Worm (Caenorhabditis elegans) whole organism, young adult: ENCODE measurements around the gene B0280.17.

Source experiments
- B0261.1 ChIP-seq: sonication (generic microtip); optimal IDR thresholded peaks from 2 replicates; lab custom pipeline; 2016; ENCODE audit warnings: mild to moderate bottlenecking, missing genetic modification characterization, moderate library complexity, missing compliant biosample characterization
- C17E4.6 ChIP-seq: fragments of 200-800 bp; sonication (Bioruptor generic); IDR thresholded peaks from 2 replicates; pipeline ENCODE4 v1.3.6; 2022; ENCODE audit warnings: missing genetic modification reagents, missing genetic modification characterization, missing compliant biosample characterization
- F23B12.7 ChIP-seq: sonication (generic microtip); optimal IDR thresholded peaks from 2 replicates; lab custom pipeline; 2017; ENCODE audit warnings: missing genetic modification characterization, mild to moderate bottlenecking, missing compliant biosample characterization, antibody characterized with exemption, moderate library complexity; ENCODE audit not compliant: insufficient read depth
- F33H1.4 ChIP-seq: fragments of 200-800 bp; sonication (Bioruptor generic); IDR thresholded peaks from 2 replicates; pipeline ENCODE4 v1.3.6; 2022; ENCODE audit warnings: missing genetic modification reagents, missing genetic modification characterization, missing compliant biosample characterization
- F37B4.10 ChIP-seq: fragments of 200-800 bp; sonication (Bioruptor generic); IDR thresholded peaks from 2 replicates; pipeline ENCODE4 v1.3.6; 2022; ENCODE audit warnings: missing genetic modification characterization, missing compliant biosample characterization
- F49E8.2 ChIP-seq: sonication (generic microtip); optimal IDR thresholded peaks from 3 replicates; lab custom pipeline; 2017; ENCODE audit warnings: missing genetic modification characterization, mild to moderate bottlenecking, missing compliant biosample characterization, antibody characterized with exemption, moderate library complexity; ENCODE audit not compliant: insufficient read depth
- Y79H2A.3 ChIP-seq: fragments of 200-800 bp; sonication (Bioruptor generic); conservative IDR thresholded peaks from 2 replicates; pipeline ENCODE4 v1.3.6; 2022; ENCODE audit warnings: missing genetic modification reagents, missing genetic modification characterization, missing compliant biosample characterization
- ZK185.1 ChIP-seq: sonication (generic microtip); optimal IDR thresholded peaks from 2 replicates; lab custom pipeline; 2016; ENCODE audit warnings: mild to moderate bottlenecking, missing genetic modification characterization, missing compliant biosample characterization; ENCODE audit not compliant: poor library complexity, severe bottlenecking
- ama-1 ChIP-seq, 3 experiments: fragments of 150-350 bp in 1 of 3; sonication (generic microtip) in 2 of 3; optimal IDR thresholded peaks; 2 replicates each; lab custom pipeline; 2014 to 2018; ENCODE audit warnings: missing biosample characterization in 2 of 3, missing genetic modification characterization in 2 of 3, missing genetic modification reagents in 2 of 3
- aptf-3 ChIP-seq: fragments of 200-800 bp; sonication (Bioruptor generic); IDR thresholded peaks from 2 replicates; pipeline ENCODE4 v1.3.6; 2022; ENCODE audit warnings: missing genetic modification characterization, missing compliant biosample characterization
- athp-1 ChIP-seq: sonication (generic microtip); optimal IDR thresholded peaks from 2 replicates; lab custom pipeline; 2017; ENCODE audit warnings: mild to moderate bottlenecking, missing genetic modification characterization, missing compliant biosample characterization
- attf-6 ChIP-seq: fragments of 200-800 bp; sonication (Bioruptor generic); IDR thresholded peaks from 2 replicates; pipeline ENCODE4 v1.3.6; 2022; ENCODE audit warnings: missing genetic modification reagents, missing genetic modification characterization, missing compliant biosample characterization
- bed-2 ChIP-seq: fragments of 200-800 bp; sonication (Bioruptor generic); IDR thresholded peaks from 2 replicates; pipeline ENCODE4 v1.3.6; 2022; ENCODE audit warnings: missing genetic modification reagents, missing genetic modification characterization, missing compliant biosample characterization
- ccch-3 ChIP-seq: fragments of 200-800 bp; sonication (Bioruptor generic); optimal IDR thresholded peaks from 2 replicates; lab custom pipeline; 2018; ENCODE audit warnings: mild to moderate bottlenecking, missing genetic modification characterization, missing compliant biosample characterization
- die-1 ChIP-seq: sonication (generic microtip); optimal IDR thresholded peaks from 2 replicates; lab custom pipeline; 2016; ENCODE audit warnings: missing genotype, mild to moderate bottlenecking, missing genetic modification characterization, missing compliant biosample characterization
- dox-1 ChIP-seq: fragments of 200-800 bp; sonication (Bioruptor generic); IDR thresholded peaks from 2 replicates; pipeline ENCODE4 v1.3.6; 2022; ENCODE audit warnings: missing genetic modification reagents, missing genetic modification characterization, missing compliant biosample characterization
- dpff-1 ChIP-seq: sonication (generic microtip); optimal IDR thresholded peaks from 2 replicates; lab custom pipeline; 2017; ENCODE audit warnings: mild to moderate bottlenecking, missing genetic modification characterization, missing compliant biosample characterization
- efl-1 ChIP-seq: fragments of 150-350 bp; optimal IDR thresholded peaks from 2 replicates; lab custom pipeline; 2014; ENCODE audit warnings: missing biosample characterization, missing genetic modification reagents, missing genetic modification characterization
- egl-44 ChIP-seq: fragments of 200-800 bp; sonication (Bioruptor generic); IDR thresholded peaks from 2 replicates; pipeline ENCODE4 v1.3.6; 2022; ENCODE audit warnings: missing genetic modification reagents, missing genetic modification characterization, missing compliant biosample characterization
- gei-17 ChIP-seq: fragments of 200-800 bp; sonication (Bioruptor generic); optimal IDR thresholded peaks from 2 replicates; lab custom pipeline; 2018; ENCODE audit warnings: mild to moderate bottlenecking, missing genetic modification characterization, missing compliant biosample characterization
- hlh-12 ChIP-seq: sonication (generic microtip); optimal IDR thresholded peaks from 2 replicates; lab custom pipeline; 2016; ENCODE audit warnings: missing genetic modification characterization, missing compliant biosample characterization
- hmg-1.2 ChIP-seq: fragments of 200-800 bp; sonication (Bioruptor generic); IDR thresholded peaks from 2 replicates; pipeline ENCODE4 v1.3.6; 2022; ENCODE audit warnings: missing genetic modification reagents, missing genetic modification characterization, missing compliant biosample characterization
- hrde-1 ChIP-seq: sonication (generic microtip); optimal IDR thresholded peaks from 2 replicates; lab custom pipeline; 2016; ENCODE audit warnings: missing genetic modification characterization, mild to moderate bottlenecking, missing compliant biosample characterization, moderate library complexity, missing genotype, missing genetic modification reagents, borderline replicate concordance
- hsf-1 ChIP-seq: fragments of 200-800 bp; sonication (Bioruptor generic); IDR thresholded peaks from 2 replicates; pipeline ENCODE4 v1.3.6; 2022; ENCODE audit warnings: missing genetic modification reagents, missing genetic modification characterization, missing compliant biosample characterization
- let-607 ChIP-seq, 2 experiments: fragments of 200-800 bp in 1 of 2; sonication (Bioruptor generic) in 1 of 2; sonication (generic microtip) in 1 of 2; optimal IDR thresholded peaks; 2 replicates each; lab custom pipeline; 2016 to 2018; ENCODE audit warnings: mild to moderate bottlenecking in 2 of 2, missing compliant biosample characterization in 2 of 2, missing genetic modification characterization in 2 of 2, moderate library complexity in 2 of 2, missing genotype in 1 of 2
- lir-1 ChIP-seq: fragments of 200-800 bp; sonication (Bioruptor generic); conservative IDR thresholded peaks from 2 replicates; pipeline ENCODE4 v1.3.6; 2022; ENCODE audit warnings: missing genetic modification reagents, missing genetic modification characterization, missing compliant biosample characterization
- lsl-1 ChIP-seq: fragments of 200-800 bp; sonication (Bioruptor generic); optimal IDR thresholded peaks from 2 replicates; lab custom pipeline; 2018; ENCODE audit warnings: mild to moderate bottlenecking, missing genetic modification characterization, moderate library complexity, missing compliant biosample characterization
- madf-3 ChIP-seq: fragments of 200-800 bp; sonication (Bioruptor generic); IDR thresholded peaks from 2 replicates; pipeline ENCODE4 v1.3.6; 2022; ENCODE audit warnings: missing genetic modification reagents, missing genetic modification characterization, missing compliant biosample characterization
- mcd-1 ChIP-seq: fragments of 200-800 bp; sonication (Bioruptor generic); IDR thresholded peaks from 2 replicates; pipeline ENCODE4 v1.3.6; 2022; ENCODE audit warnings: missing genetic modification reagents, missing genetic modification characterization, missing compliant biosample characterization
- mel-28 ChIP-seq: sonication (generic microtip); optimal IDR thresholded peaks from 2 replicates; lab custom pipeline; 2016; ENCODE audit warnings: borderline replicate concordance, mild to moderate bottlenecking, missing genetic modification characterization, missing compliant biosample characterization
- nfyb-1 ChIP-seq: fragments of 200-800 bp; sonication (Bioruptor generic); IDR thresholded peaks from 2 replicates; pipeline ENCODE4 v1.3.6; 2022; ENCODE audit warnings: missing genetic modification reagents, missing genetic modification characterization, missing compliant biosample characterization
- pbrm-1 ChIP-seq: fragments of 200-800 bp; sonication (Bioruptor generic); IDR thresholded peaks from 2 replicates; pipeline ENCODE4 v1.3.6; 2022; ENCODE audit warnings: missing genetic modification reagents, missing genetic modification characterization, missing compliant biosample characterization
- pha-4 ChIP-seq: fragments of 150-350 bp; sonication (generic microtip); optimal IDR thresholded peaks from 2 replicates; lab custom pipeline; 2014; ENCODE audit warnings: missing biosample characterization, missing genetic modification reagents, missing genetic modification characterization
- rcor-1 ChIP-seq: fragments of 200-800 bp; sonication (Bioruptor generic); IDR thresholded peaks from 2 replicates; pipeline ENCODE4 v1.3.6; 2022; ENCODE audit warnings: missing genetic modification reagents, missing genetic modification characterization, missing compliant biosample characterization
- rec-8 ChIP-seq, 2 experiments: sonication (generic microtip); optimal IDR thresholded peaks; 2 replicates each; lab custom pipeline; 2016; ENCODE audit warnings: mild to moderate bottlenecking in 2 of 2, missing genetic modification characterization in 2 of 2, missing genetic modification reagents in 2 of 2, missing genotype in 2 of 2, missing biosample characterization in 1 of 2, missing compliant biosample characterization in 1 of 2, moderate library complexity in 1 of 2
- rpc-1 ChIP-seq, 2 experiments: fragments of 150-350 bp in 1 of 2; sonication (generic microtip) in 1 of 2; optimal IDR thresholded peaks; 2 replicates each; lab custom pipeline; 2014 to 2018; ENCODE audit warnings: missing biosample characterization in 1 of 2, missing genetic modification characterization in 1 of 2, missing genetic modification reagents in 1 of 2, missing genotype in 1 of 2
- somi-1 ChIP-seq: fragments of 200-800 bp; sonication (Bioruptor generic); optimal IDR thresholded peaks from 2 replicates; lab custom pipeline; 2018; ENCODE audit warnings: mild to moderate bottlenecking, missing genetic modification characterization, missing compliant biosample characterization
- tbp1 ChIP-seq: fragments of 200-800 bp; sonication (Bioruptor generic); optimal IDR thresholded peaks from 2 replicates; lab custom pipeline; 2018; ENCODE audit warnings: mild to moderate bottlenecking, missing genetic modification characterization, missing compliant biosample characterization
- tbx-9 ChIP-seq: sonication (generic microtip); optimal IDR thresholded peaks from 2 replicates; lab custom pipeline; 2016; ENCODE audit warnings: borderline replicate concordance, missing genetic modification characterization, inconsistent platforms, missing compliant biosample characterization
- unc-130 ChIP-seq: sonication (generic microtip); optimal IDR thresholded peaks from 2 replicates; lab custom pipeline; 2016; ENCODE audit warnings: missing genetic modification reagents, missing genetic modification characterization, missing compliant biosample characterization
- xnd-1 ChIP-seq: sonication (generic microtip); optimal IDR thresholded peaks from 2 replicates; lab custom pipeline; 2016; ENCODE audit warnings: missing genotype, missing genetic modification reagents, missing genetic modification characterization, missing compliant biosample characterization
- zim-3 ChIP-seq: sonication (generic microtip); optimal IDR thresholded peaks from 2 replicates; lab custom pipeline; 2017; ENCODE audit warnings: mild to moderate bottlenecking, missing genetic modification characterization, moderate library complexity, missing compliant biosample characterization
- ztf-18 ChIP-seq: sonication (generic microtip); optimal IDR thresholded peaks from 2 replicates; lab custom pipeline; 2016; ENCODE audit warnings: missing genotype, mild to moderate bottlenecking, missing genetic modification characterization, missing compliant biosample characterization
- ztf-3 ChIP-seq: fragments of 200-800 bp; sonication (Bioruptor generic); optimal IDR thresholded peaks from 2 replicates; lab custom pipeline; 2018; ENCODE audit warnings: mild to moderate bottlenecking, missing genetic modification characterization, missing compliant biosample characterization

B0280.17 gene

DNA sequence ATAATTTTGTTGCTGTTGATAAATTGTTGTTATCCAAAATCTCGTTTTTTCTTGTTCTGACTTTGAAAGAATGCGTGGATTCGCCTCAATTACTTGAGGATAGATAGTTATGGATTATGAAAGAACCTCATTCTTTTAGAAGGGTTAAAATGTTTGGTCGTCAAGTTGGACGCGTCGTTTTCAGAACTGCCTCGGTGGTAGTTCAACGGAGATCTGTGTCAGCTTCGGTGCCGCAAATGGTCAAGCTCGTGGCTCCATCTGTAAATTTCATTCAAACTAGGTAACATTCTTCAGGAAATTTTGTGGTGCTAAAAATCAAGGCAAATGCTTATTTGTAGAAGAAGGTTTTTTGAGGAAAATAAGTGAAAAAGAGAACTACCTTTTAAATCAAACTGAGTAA is 44.7 kb upstream of the B0280.17 start, which contains the start of gene ndab-2 (continued):
- TF ChIP-seq dox-1 (GFP tag; lab: Robert Waterston, UW) = 0 out of 2 replicates have a peak, but pooled peaks have one; percentile 52
- TF ChIP-seq ama-1 (optimal IDR thresholded peaks at IDR 0.05; lab: Kevin White, UChicago) = no peak
- TF ChIP-seq ama-1 (GFP tag; optimal IDR thresholded peaks at IDR 0.05; lab: Kevin White, UChicago) = peak in 1 of 2 experiments; percentile 73
- 0 out of 2 replicates have a peak, but pooled peaks have one; percentile 43 for TF ChIP-seq nfyb-1 (GFP tag; lab: Robert Waterston, UW)
- TF ChIP-seq B0261.1 (tag; lab: Kevin White, UChicago) = no peak
- no peak for TF ChIP-seq tbx-9 (tag; lab: Kevin White, UChicago)
- TF ChIP-seq rcor-1 (GFP tag; lab: Robert Waterston, UW) = peak; percentile 74
- peak; percentile 33 for TF ChIP-seq lsl-1 (GFP tag; lab: Kevin White, UChicago)
- TF ChIP-seq rec-8 (tag; optimal IDR thresholded peaks at IDR 0.05; lab: Kevin White, UChicago) = no peak
- TF ChIP-seq ztf-3 = no peak
- TF ChIP-seq pbrm-1 (GFP tag; lab: Robert Waterston, UW) = peak; percentile 42; the same call in 1 of the 2 replicates
- no peak for TF ChIP-seq xnd-1 (tag; lab: Kevin White, UChicago)
- peak; percentile 29 for TF ChIP-seq tbp1
- peak; percentile 41; the same call in 1 of the 2 replicates for TF ChIP-seq egl-44 (GFP tag; lab: Robert Waterston, UW)
- TF ChIP-seq hmg-1.2 (GFP tag; lab: Robert Waterston, UW) = peak; percentile 30; the same call in 1 of the 2 replicates
- peak; percentile 47; the same call in 1 of the 2 replicates for TF ChIP-seq mcd-1 (GFP tag; lab: Robert Waterston, UW)
- TF ChIP-seq somi-1 (GFP tag; lab: Kevin White, UChicago) = no peak
- peak; percentile 71 for TF ChIP-seq hrde-1 (tag; lab: Kevin White, UChicago)
- no peak for TF ChIP-seq hlh-12
- TF ChIP-seq pha-4 (tag; lab: Kevin White, UChicago) = no peak
- TF ChIP-seq hsf-1 (GFP tag; lab: Robert Waterston, UW) = peak; percentile 68; the same call in 1 of the 2 replicates
- TF ChIP-seq athp-1 (tag; lab: Kevin White, UChicago) = peak; percentile 38
- peak; percentile 19 for TF ChIP-seq dpff-1 (tag; lab: Kevin White, UChicago)
- TF ChIP-seq gei-17 = no peak
- peak; percentile 59 for TF ChIP-seq F33H1.4 (GFP tag; lab: Robert Waterston, UW)
- peak; percentile 87 for TF ChIP-seq madf-3 (GFP tag; lab: Robert Waterston, UW)
- TF ChIP-seq attf-6 (GFP tag; lab: Robert Waterston, UW) = peak; percentile 79
- TF ChIP-seq F49E8.2 (tag; lab: Kevin White, UChicago) = peak; percentile 26
- 0 out of 2 replicates have a peak, but pooled peaks have one; percentile 51 for TF ChIP-seq aptf-3
- peak; percentile 13 for TF ChIP-seq ztf-18 (tag; lab: Kevin White, UChicago)

DNA sequence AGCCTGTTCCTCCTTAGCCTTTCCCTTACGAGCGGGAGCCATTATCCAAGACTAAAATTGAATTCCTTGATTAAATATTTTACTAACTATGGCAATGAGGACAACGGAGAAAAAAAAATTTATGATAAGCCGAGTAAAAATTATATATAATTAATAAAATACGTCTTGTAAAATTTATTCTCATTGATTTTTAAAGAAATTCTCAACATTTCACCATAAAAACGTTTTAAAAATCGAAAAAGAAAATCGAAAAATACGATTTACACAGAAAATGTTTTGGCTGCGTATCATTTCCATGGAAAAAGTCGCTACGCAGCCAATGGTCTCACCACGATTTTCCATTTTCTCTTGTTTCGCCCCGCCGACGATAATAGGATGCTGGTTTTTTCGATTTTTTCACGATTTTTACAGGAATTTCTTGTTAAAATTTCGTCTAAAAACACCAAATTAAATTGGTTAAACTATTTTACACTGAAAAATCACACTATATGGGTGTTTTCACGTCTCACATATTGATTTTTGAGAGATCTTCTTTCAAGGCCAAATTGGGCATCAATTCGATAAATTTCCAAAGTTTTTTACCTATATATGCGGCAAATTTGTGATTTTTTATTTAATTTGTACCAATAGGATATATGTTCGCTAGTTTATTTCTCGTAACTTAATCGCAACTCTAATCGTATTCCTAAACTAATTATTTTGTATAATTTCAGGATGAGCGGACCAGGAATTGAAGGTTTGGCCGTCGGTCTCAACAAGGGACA is 43.8 kb upstream of the B0280.17 start, which contains the start of the genes rps-14 and rpl-36:
rps-14 (minus strand) TSS at position 51 of the 764 bp plus-strand sequence.
rpl-36 (plus strand) TSS at position 714 of the 764 bp plus-strand sequence.
- TF ChIP-seq Y79H2A.3 (GFP tag; lab: Robert Waterston, UW) (no peak), let-607 (tag; optimal IDR thresholded peaks at IDR 0.05; lab: Kevin White, UChicago) (peak in 1 of 2 experiments; percentile 45), egl-44 (GFP tag; lab: Robert Waterston, UW) (no peak), F37B4.10 (GFP tag; lab: Robert Waterston, UW) (no peak), ccch-3 (GFP tag; lab: Kevin White, UChicago) (no peak), ZK185.1 (tag; lab: Kevin White, UChicago) (peak; percentile 57), zim-3 (tag; lab: Kevin White, UChicago) (no peak), unc-130 (GFP tag; lab: Kevin White, UChicago) (no peak), rpc-1 (optimal IDR thresholded peaks at IDR 0.05; lab: Kevin White, UChicago) (no peak), rpc-1 (tag; optimal IDR thresholded peaks at IDR 0.05; lab: Kevin White, UChicago) (no peak), lir-1 (GFP tag; lab: Robert Waterston, UW) (no peak; the same call in 1 of the 2 replicates), C17E4.6 (GFP tag; lab: Robert Waterston, UW) (no peak), bed-2 (GFP tag; lab: Robert Waterston, UW) (no peak), mel-28 (tag; lab: Kevin White, UChicago) (no peak), F23B12.7 (peak; percentile 96), die-1 (tag; lab: Kevin White, UChicago) (no peak), ztf-3 (no peak), madf-3 (GFP tag; lab: Robert Waterston, UW) (peak; percentile 88), efl-1 (peak; percentile 60)
